Fruit fly (Drosophila melanogaster) whole organism, wandering third instar larva: ENCODE measurements around the gene GCC185.

Source experiments
- Abd-B ChIP-seq: fragments of >200 bp; optimal IDR thresholded peaks from 2 replicates; lab custom pipeline; 2017; ENCODE audit warnings: missing biosample characterization, missing genetic modification characterization
- CG32264 ChIP-seq: fragments of 200-800 bp; sonication (Bioruptor generic); optimal IDR thresholded peaks from 2 replicates; lab custom pipeline; 2016; ENCODE audit warnings: missing biosample characterization, missing genetic modification characterization
- CG9705 ChIP-seq: fragments of 200-800 bp; sonication (Bioruptor generic); optimal IDR thresholded peaks from 2 replicates; lab custom pipeline; 2018; ENCODE audit warnings: missing biosample characterization, mild to moderate bottlenecking, missing genetic modification characterization
- Dfd ChIP-seq: fragments of >200 bp; optimal IDR thresholded peaks from 2 replicates; lab custom pipeline; 2017; ENCODE audit warnings: missing biosample characterization, missing genetic modification characterization
- GATAd ChIP-seq: sonication (Bioruptor generic); optimal IDR thresholded peaks from 2 replicates; lab custom pipeline; 2016; ENCODE audit warnings: missing biosample characterization, missing genetic modification characterization
- HLH106 ChIP-seq: fragments of 200-800 bp; optimal IDR thresholded peaks from 3 replicates; lab custom pipeline; 2019; ENCODE audit warnings: missing biosample characterization, mild to moderate bottlenecking, missing genetic modification characterization, moderate library complexity
- Hnf4 ChIP-seq: fragments of 200-800 bp; sonication (Bioruptor generic); optimal IDR thresholded peaks from 2 replicates; lab custom pipeline; 2016; ENCODE audit warnings: missing biosample characterization, mild to moderate bottlenecking, missing genetic modification characterization
- Hr78 ChIP-seq: fragments of >200 bp; optimal IDR thresholded peaks from 2 replicates; lab custom pipeline; 2017; ENCODE audit warnings: missing biosample characterization, missing genetic modification characterization
- Hr83 ChIP-seq: fragments of 200-300 bp; sonication (Bioruptor generic); optimal IDR thresholded peaks from 2 replicates; lab custom pipeline; 2016; ENCODE audit warnings: missing biosample characterization, mild to moderate bottlenecking, missing genetic modification characterization, moderate library complexity; ENCODE audit not compliant: poor library complexity, severe bottlenecking
- Jra ChIP-seq: sonication (Bioruptor generic); optimal IDR thresholded peaks from 2 replicates; lab custom pipeline; 2016; ENCODE audit warnings: missing biosample characterization, missing genetic modification characterization
- Mio ChIP-seq: sonication (Bioruptor generic); optimal IDR thresholded peaks from 2 replicates; lab custom pipeline; 2016; ENCODE audit warnings: missing biosample characterization, missing genetic modification characterization
- Myc ChIP-seq: fragments of >200 bp; optimal IDR thresholded peaks from 2 replicates; lab custom pipeline; 2017
- N ChIP-seq: fragments of >200 bp; optimal IDR thresholded peaks from 2 replicates; lab custom pipeline; 2018; ENCODE audit warnings: missing biosample characterization, missing external identifiers, missing genetic modification characterization
- OdsH ChIP-seq: fragments of 200-800 bp; sonication (Bioruptor generic); optimal IDR thresholded peaks from 2 replicates; lab custom pipeline; 2016; ENCODE audit warnings: missing biosample characterization, mild to moderate bottlenecking, missing genetic modification characterization
- Rel ChIP-seq, 2 experiments: fragments of 200-800 bp; sonication (Bioruptor generic) in 1 of 2; optimal IDR thresholded peaks; 2 replicates in 1 of 2; 3 replicates in 1 of 2; lab custom pipeline; 2016 to 2019; ENCODE audit warnings: mild to moderate bottlenecking in 2 of 2, missing biosample characterization in 2 of 2, missing genetic modification characterization in 2 of 2, moderate library complexity in 1 of 2
- Sp1 ChIP-seq: fragments of 200-800 bp; sonication (Bioruptor generic); optimal IDR thresholded peaks from 3 replicates; lab custom pipeline; 2019; ENCODE audit warnings: missing biosample characterization, mild to moderate bottlenecking, missing genetic modification characterization, moderate library complexity
- Vsx2 ChIP-seq: fragments of 200-300, 225-300 bp; sonication (Bioruptor generic); optimal IDR thresholded peaks from 2 replicates; lab custom pipeline; 2018; ENCODE audit warnings: missing biosample characterization, missing genetic modification characterization; ENCODE audit not compliant: partially characterized antibody
- br ChIP-seq: fragments of 200-800 bp; sonication (Bioruptor generic); optimal IDR thresholded peaks from 2 replicates; lab custom pipeline; 2016; ENCODE audit warnings: missing biosample characterization, missing genetic modification characterization
- brk ChIP-seq: fragments of 200-800 bp; sonication (Bioruptor generic); optimal IDR thresholded peaks from 2 replicates; lab custom pipeline; 2016; ENCODE audit warnings: missing biosample characterization, mild to moderate bottlenecking, missing genetic modification characterization
- dmrt93B ChIP-seq: fragments of 200-800 bp; sonication (Bioruptor generic); optimal IDR thresholded peaks from 2 replicates; lab custom pipeline; 2018; ENCODE audit warnings: missing biosample characterization, mild to moderate bottlenecking, missing genetic modification characterization
- dsf ChIP-seq: sonication (Bioruptor generic); optimal IDR thresholded peaks from 2 replicates; lab custom pipeline; 2016; ENCODE audit warnings: missing biosample characterization, missing genetic modification characterization, borderline replicate concordance
- ey ChIP-seq: fragments of 200-800 bp; sonication (Bioruptor generic); optimal IDR thresholded peaks from 2 replicates; lab custom pipeline; 2016; ENCODE audit warnings: missing biosample characterization, missing genetic modification characterization
- foxo ChIP-seq, 2 experiments: fragments of 200-800 bp; sonication (Bioruptor generic); optimal IDR thresholded peaks; 2 replicates in 1 of 2; 3 replicates in 1 of 2; lab custom pipeline; 2016 to 2017; ENCODE audit warnings: missing biosample characterization in 2 of 2, missing genetic modification characterization in 2 of 2
- fru ChIP-seq: fragments of 200-800 bp; sonication (Bioruptor generic); optimal IDR thresholded peaks from 3 replicates; lab custom pipeline; 2016; ENCODE audit warnings: missing biosample characterization, mild to moderate bottlenecking, missing genetic modification characterization
- h ChIP-seq: fragments of 200-800 bp; sonication (Bioruptor generic); optimal IDR thresholded peaks from 3 replicates; lab custom pipeline; 2016; ENCODE audit warnings: missing biosample characterization, mild to moderate bottlenecking, missing genetic modification characterization
- jim ChIP-seq: fragments of 175-275, 200-325 bp; sonication (Bioruptor generic); optimal IDR thresholded peaks from 2 replicates; lab custom pipeline; 2016; ENCODE audit warnings: missing biosample characterization, mild to moderate bottlenecking, missing genetic modification characterization
- lola ChIP-seq: fragments of >200 bp; optimal IDR thresholded peaks from 2 replicates; lab custom pipeline; 2017; ENCODE audit warnings: missing biosample characterization, missing genetic modification characterization
- pan ChIP-seq: fragments of >200 bp; optimal IDR thresholded peaks from 2 replicates; lab custom pipeline; 2017
- psq ChIP-seq: fragments of 200-800 bp; sonication (Bioruptor generic); optimal IDR thresholded peaks from 3 replicates; lab custom pipeline; 2017; ENCODE audit warnings: missing biosample characterization, mild to moderate bottlenecking, missing genetic modification characterization, moderate library complexity
- rgr ChIP-seq: fragments of 200-800 bp; sonication (Bioruptor generic); optimal IDR thresholded peaks from 3 replicates; lab custom pipeline; 2016; ENCODE audit warnings: missing biosample characterization, mild to moderate bottlenecking, missing genetic modification characterization
- tai ChIP-seq: sonication (Bioruptor generic); optimal IDR thresholded peaks from 2 replicates; lab custom pipeline; 2016; ENCODE audit warnings: missing biosample characterization, missing genetic modification characterization
- usp ChIP-seq: fragments of >200 bp; optimal IDR thresholded peaks from 2 replicates; lab custom pipeline; 2017; ENCODE audit warnings: missing biosample characterization, missing genetic modification characterization
- woc ChIP-seq: sonication (Bioruptor generic); optimal IDR thresholded peaks from 2 replicates; lab custom pipeline; 2016; ENCODE audit warnings: missing biosample characterization, mild to moderate bottlenecking, missing genetic modification characterization

GCC185 gene

dm6 chr3R:11964000-11964399 is 46.6 kb upstream of the GCC185 start:
- no peak for TF ChIP-seq Vsx2 (GFP tag; lab: Kevin White, UChicago)
- TF ChIP-seq Myc = no peak
- no peak for TF ChIP-seq OdsH (GFP tag; lab: Kevin White, UChicago)
- no peak for TF ChIP-seq br (GFP tag; lab: Kevin White, UChicago)
- no peak for TF ChIP-seq usp (GFP tag; lab: Kevin White, UChicago)
- no peak for TF ChIP-seq tai
- no peak for TF ChIP-seq Jra (GFP tag; lab: Kevin White, UChicago)
- TF ChIP-seq ey = no peak
- no peak for TF ChIP-seq woc (GFP tag; lab: Kevin White, UChicago)

DNA sequence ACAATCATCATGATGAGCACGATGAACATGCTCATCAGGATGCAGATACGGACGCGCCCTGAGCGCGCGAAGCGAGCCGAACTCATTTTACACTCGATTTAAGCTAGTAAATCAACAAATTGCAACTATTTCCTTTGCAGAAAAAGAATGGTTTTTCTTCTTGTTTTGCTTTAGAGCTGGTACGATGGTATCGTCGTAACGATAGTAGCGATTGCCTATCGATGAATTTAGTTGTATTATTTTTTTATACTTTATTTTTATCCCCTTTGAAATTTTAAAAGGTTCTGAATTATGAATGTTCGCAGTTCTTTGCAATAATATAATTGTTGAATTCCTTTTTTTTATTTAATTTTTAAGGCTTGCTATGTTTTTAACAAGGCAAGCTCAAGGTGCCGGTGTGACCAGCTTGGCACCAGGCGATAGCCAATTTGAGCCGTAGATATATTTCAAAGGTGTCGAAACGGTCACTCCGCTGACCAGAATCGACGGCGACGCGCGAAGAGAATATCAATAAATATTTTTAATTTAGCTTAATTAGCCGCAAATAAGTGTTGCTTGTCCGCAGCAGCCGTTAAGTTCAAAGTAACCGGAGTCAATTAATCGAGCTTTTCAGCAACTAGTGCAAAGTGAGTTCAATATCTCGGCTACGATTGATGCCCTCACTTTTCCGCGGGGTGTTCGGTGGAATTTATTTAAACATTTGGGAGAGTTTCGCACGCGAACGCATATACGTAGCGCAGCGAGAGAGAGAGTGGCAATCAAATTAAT is 43.1 kb upstream of the GCC185 start, which contains the start of the genes CG12213 and GC1:
Gene CG12213 (minus strand): TSS at position 430 of the 768 bp plus-strand sequence.
Gene GC1 (plus strand): TSS at position 447 of the 768 bp plus-strand sequence.
- TF ChIP-seq OdsH (GFP tag; lab: Kevin White, UChicago) (peak; percentile 17), N (no peak), dsf (GFP tag; lab: Kevin White, UChicago) (peak; percentile 53), HLH106 (tag; lab: Kevin White, UChicago) (peak; percentile 38), woc (GFP tag; lab: Kevin White, UChicago) (peak; percentile 63), Hr83 (GFP tag; lab: Kevin White, UChicago) (peak; percentile 1), pan (lab: Kevin White, UChicago) (no peak), lola (no peak), psq (GFP tag; lab: Kevin White, UChicago) (peak; percentile 21), fru (GFP tag; lab: Kevin White, UChicago) (peak; percentile 50), CG9705 (GFP tag; lab: Kevin White, UChicago) (no peak), GATAd (GFP tag; lab: Kevin White, UChicago) (no peak), CG32264 (GFP tag; lab: Kevin White, UChicago) (peak; percentile 1), Vsx2 (GFP tag; lab: Kevin White, UChicago) (peak; percentile 97), Sp1 (GFP tag; lab: Kevin White, UChicago) (peak; percentile 49), h (GFP tag; lab: Kevin White, UChicago) (peak; percentile 57), Rel (GFP tag; optimal IDR thresholded peaks at IDR 0.05; lab: Kevin White, UChicago) (no peak), Rel (tag; optimal IDR thresholded peaks at IDR 0.05; lab: Kevin White, UChicago) (peak; percentile 21), jim (peak; percentile 6), Jra (GFP tag; lab: Kevin White, UChicago) (peak; percentile 43), brk (GFP tag; lab: Kevin White, UChicago) (no peak), Hnf4 (GFP tag; lab: Kevin White, UChicago) (peak; percentile 44), rgr (peak; percentile 3), foxo (GFP tag; optimal IDR thresholded peaks at IDR 0.05; lab: Kevin White, UChicago) (peak in 1 of 2 experiments; percentile 23), Myc (no peak)

DNA sequence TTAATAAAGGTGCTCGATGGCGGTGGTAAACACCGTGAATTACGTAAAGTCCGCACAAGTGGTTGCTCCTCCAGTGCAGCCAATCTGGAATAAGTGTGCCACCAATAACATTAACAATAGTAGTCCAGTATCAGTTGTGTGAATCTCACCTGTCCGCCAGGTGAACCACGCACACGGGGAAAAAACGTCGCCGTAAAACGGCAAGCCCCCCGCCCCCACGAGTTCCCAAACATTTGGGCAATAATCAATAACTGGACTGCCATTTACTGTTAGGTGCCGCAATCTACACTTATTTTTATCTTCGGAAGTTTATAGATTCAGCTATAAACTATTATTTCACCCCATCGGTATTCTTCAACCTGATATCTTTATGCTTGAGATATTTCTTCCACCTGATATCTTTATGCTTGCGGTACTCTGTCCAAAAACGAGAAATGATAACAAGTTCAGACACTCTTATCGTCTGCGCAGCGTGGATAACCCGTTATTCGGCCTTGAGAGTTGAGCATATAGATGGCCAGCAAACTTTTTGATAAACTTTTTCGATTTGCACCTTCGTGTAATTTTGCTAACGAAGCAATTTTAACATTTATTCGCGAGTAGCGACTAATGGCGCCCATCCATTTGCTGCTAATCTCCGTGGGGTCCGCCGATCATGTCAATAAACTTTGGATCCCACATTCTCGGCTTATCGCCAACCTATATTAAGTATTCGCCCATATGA is 42.4 kb upstream of the GCC185 start:
- TF ChIP-seq foxo (GFP tag; optimal IDR thresholded peaks at IDR 0.05; lab: Kevin White, UChicago) = no peak
- TF ChIP-seq h (GFP tag; lab: Kevin White, UChicago) = no peak
- TF ChIP-seq pan (lab: Kevin White, UChicago) = no peak
- TF ChIP-seq lola = no peak
- no peak for TF ChIP-seq brk (GFP tag; lab: Kevin White, UChicago)
- TF ChIP-seq Dfd (GFP tag; lab: Kevin White, UChicago) = no peak
- no peak for TF ChIP-seq Sp1 (GFP tag; lab: Kevin White, UChicago)
- no peak for TF ChIP-seq dsf (GFP tag; lab: Kevin White, UChicago)
- no peak for TF ChIP-seq dmrt93B (GFP tag; lab: Kevin White, UChicago)
- TF ChIP-seq CG32264 (GFP tag; lab: Kevin White, UChicago) = no peak
- no peak for TF ChIP-seq Mio
- no peak for TF ChIP-seq Hr78 (GFP tag; lab: Kevin White, UChicago)
- TF ChIP-seq Hr83 (GFP tag; lab: Kevin White, UChicago) = no peak
- no peak for TF ChIP-seq Myc
- no peak for TF ChIP-seq rgr
- TF ChIP-seq br (GFP tag; lab: Kevin White, UChicago) = no peak
- TF ChIP-seq Jra (GFP tag; lab: Kevin White, UChicago) = no peak
- no peak for TF ChIP-seq Abd-B (GFP tag; lab: Kevin White, UChicago)
